Worm (Caenorhabditis elegans): ENCODE results near the gene gas-1.

The gas-1 gene

DNA sequence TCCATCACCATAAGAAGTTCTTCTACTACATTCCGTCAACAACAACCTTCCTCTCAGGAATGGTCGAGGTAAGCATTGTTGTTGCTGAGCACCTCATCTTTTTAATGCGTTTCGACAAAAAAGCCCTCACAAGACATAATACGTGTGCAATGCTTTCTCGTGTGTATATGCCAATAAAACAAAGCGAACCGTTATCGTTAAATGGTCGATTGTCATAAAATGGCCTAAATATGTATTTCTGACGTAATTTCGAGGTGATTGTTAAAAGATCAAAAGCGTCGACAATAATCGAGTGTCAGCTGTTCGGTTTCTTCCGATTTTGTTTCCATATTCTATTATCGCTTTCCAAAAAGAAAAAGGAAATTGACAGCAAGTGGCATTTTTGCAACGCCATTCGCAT lies 45.5 kb downstream of the gas-1 start:
- TF ChIP-seq lir-1 (GFP tag; conservative IDR thresholded peaks at IDR 0.05) (no peak), snpc-3.4 (tag; optimal IDR thresholded peaks at IDR 0.05) (no peak), dox-1 (GFP tag; IDR thresholded peaks at IDR 0.05) (0 out of 2 replicates have a peak, but pooled peaks have one; percentile 5), bed-1 (GFP tag; IDR thresholded peaks at IDR 0.05) (no peak), nhr-80 (tag; optimal IDR thresholded peaks at IDR 0.05) (peak; percentile 82), madf-8 (GFP tag; conservative IDR thresholded peaks at IDR 0.05) (no peak), atf-7 (tag; optimal IDR thresholded peaks at IDR 0.05) (peak; percentile 43), rec-8 (tag; optimal IDR thresholded peaks at IDR 0.05) (no peak), aptf-3 (GFP tag; IDR thresholded peaks at IDR 0.05) (no peak), cebp-1 (GFP tag; IDR thresholded peaks at IDR 0.05) (no peak), cebp-1 (tag; optimal IDR thresholded peaks at IDR 0.05) (peak; percentile 28), snpc-4 (GFP tag; optimal IDR thresholded peaks at IDR 0.05) (no peak), snpc-4 (tag; optimal IDR thresholded peaks at IDR 0.05) (no peak)

DNA sequence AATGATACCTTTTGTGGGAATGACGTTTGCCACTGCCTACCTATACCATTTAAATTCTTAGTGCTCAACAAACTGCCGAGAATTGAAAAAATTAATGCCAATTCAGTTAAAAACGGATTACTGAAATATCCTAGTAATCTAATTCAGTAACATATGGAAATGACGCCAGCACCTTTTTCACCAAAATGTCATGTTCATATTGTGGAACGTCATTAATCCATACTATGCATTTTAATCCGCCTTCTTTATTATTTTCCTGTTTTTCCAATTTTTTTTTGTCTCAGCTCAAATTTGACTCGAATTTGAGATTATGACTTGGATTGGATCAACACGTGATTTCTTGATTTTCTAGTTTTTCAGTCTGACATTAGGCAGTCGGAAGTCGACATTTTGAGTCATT lies 48.8 kb downstream of the gas-1 start:
- TF ChIP-seq lsl-1 (GFP tag; optimal IDR thresholded peaks at IDR 0.05) (no peak), ama-1 (optimal IDR thresholded peaks at IDR 0.05) (no peak), ama-1 (GFP tag; optimal IDR thresholded peaks at IDR 0.05) (no peak), lin-54 (GFP tag; optimal IDR thresholded peaks at IDR 0.05) (no peak), ceh-100 (GFP tag; IDR thresholded peaks at IDR 0.05) (no peak), aptf-2 (GFP tag; conservative IDR thresholded peaks at IDR 0.05) (no peak), F57A8.1 (GFP tag; optimal IDR thresholded peaks at IDR 0.05) (no peak), Y53F4B.3 (GFP tag; IDR thresholded peaks at IDR 0.05) (no peak)

ce11 chrX:15539299-15539698 lies 50.9 kb downstream of the gas-1 start:
- no peak for TF ChIP-seq F49E8.2 (tag; optimal IDR thresholded peaks at IDR 0.05; ENCODE audit: insufficient read depth)
- TF ChIP-seq F55B11.4 (tag; optimal IDR thresholded peaks at IDR 0.05; ENCODE audit: borderline replicate concordance, insufficient read depth): no peak
- no peak for TF ChIP-seq mes-4 (tag; optimal IDR thresholded peaks at IDR 0.05)
- TF ChIP-seq F23B12.7 (tag; optimal IDR thresholded peaks at IDR 0.05; ENCODE audit: insufficient read depth): no peak
- no peak for TF ChIP-seq mxl-1 (tag; optimal IDR thresholded peaks at IDR 0.05)
- no peak for TF ChIP-seq D2030.7 (GFP tag; IDR thresholded peaks at IDR 0.05)
- TF ChIP-seq hrde-1 (tag; optimal IDR thresholded peaks at IDR 0.05; ENCODE audit: borderline replicate concordance): no peak
- no peak for TF ChIP-seq madf-3 (GFP tag; IDR thresholded peaks at IDR 0.05)
- TF ChIP-seq egrh-3 (GFP tag; IDR thresholded peaks at IDR 0.05): no peak
- TF ChIP-seq ceh-58 (GFP tag; IDR thresholded peaks at IDR 0.05): no peak
- TF ChIP-seq mcd-1 (GFP tag; IDR thresholded peaks at IDR 0.05): no peak
- no peak for TF ChIP-seq ztf-28 (GFP tag; IDR thresholded peaks at IDR 0.05)
- no peak for TF ChIP-seq nhr-120 (GFP tag; IDR thresholded peaks at IDR 0.05)
- TF ChIP-seq hmg-1.2 (GFP tag; IDR thresholded peaks at IDR 0.05): no peak
- no peak for TF ChIP-seq sptf-2 (GFP tag; optimal IDR thresholded peaks at IDR 0.05)

- TF ChIP-seq hlh-26 (GFP tag; conservative IDR thresholded peaks at IDR 0.05) (no peak), ceh-91 (GFP tag; IDR thresholded peaks at IDR 0.05) (no peak), Y53G8AR.9 (GFP tag; conservative IDR thresholded peaks at IDR 0.05) (no peak), attf-3 (GFP tag; conservative IDR thresholded peaks at IDR 0.05) (no peak), nfya-1 (tag; optimal IDR thresholded peaks at IDR 0.05; ENCODE audit: borderline replicate concordance, insufficient read depth) (no peak), aptf-3 (GFP tag; IDR thresholded peaks at IDR 0.05) (no peak), bed-1 (GFP tag; IDR thresholded peaks at IDR 0.05) (no peak), hlh-12 (tag; optimal IDR thresholded peaks at IDR 0.05) (no peak), lsy-27 (tag; optimal IDR thresholded peaks at IDR 0.05; ENCODE audit: borderline replicate concordance, insufficient read depth) (no peak), K11D2.4 (GFP tag; IDR thresholded peaks at IDR 0.05) (no peak), ztf-25 (GFP tag; IDR thresholded peaks at IDR 0.05) (no peak), let-607 (tag; optimal IDR thresholded peaks at IDR 0.05) (no peak), tlf-1 (GFP tag; optimal IDR thresholded peaks at IDR 0.05) (no peak)
Observed at ce11 chrX:15537362-15537761, 52.8 kb downstream of the gas-1 start, which contains the start of the genes olrn-1 and C02C6.14. olrn-1 (plus strand) TSS chrX:15537662. C02C6.14 (plus strand) TSS chrX:15537665.
